Worm (Caenorhabditis elegans) whole organism, young adult: ENCODE measurements around the gene srg-13.

Source experiments
- attf-6 ChIP-seq: fragments of 200-800 bp; sonication (Bioruptor generic); IDR thresholded peaks from 2 replicates; pipeline ENCODE4 v1.3.6; 2022; ENCODE audit warnings: missing genetic modification reagents, missing genetic modification characterization, missing compliant biosample characterization
- him-1 ChIP-seq: sonication (generic microtip); optimal IDR thresholded peaks from 2 replicates; lab custom pipeline; 2016; ENCODE audit warnings: missing genotype, missing genetic modification reagents, missing genetic modification characterization, missing compliant biosample characterization
- mes-4 ChIP-seq: sonication (generic microtip); optimal IDR thresholded peaks from 2 replicates; lab custom pipeline; 2016; ENCODE audit warnings: missing genotype, missing genetic modification characterization, missing compliant biosample characterization
- mxl-1 ChIP-seq: sonication (generic microtip); optimal IDR thresholded peaks from 2 replicates; lab custom pipeline; 2016; ENCODE audit warnings: missing genetic modification characterization, missing compliant biosample characterization
- nhr-90 ChIP-seq: sonication (generic microtip); optimal IDR thresholded peaks from 2 replicates; lab custom pipeline; 2016; ENCODE audit warnings: missing genotype, mild to moderate bottlenecking, missing genetic modification characterization, missing compliant biosample characterization
- rcor-1 ChIP-seq: fragments of 200-800 bp; sonication (Bioruptor generic); IDR thresholded peaks from 2 replicates; pipeline ENCODE4 v1.3.6; 2022; ENCODE audit warnings: missing genetic modification reagents, missing genetic modification characterization, missing compliant biosample characterization
- rpc-1 ChIP-seq, 2 experiments: fragments of 150-350 bp in 1 of 2; sonication (generic microtip) in 1 of 2; optimal IDR thresholded peaks; 2 replicates each; lab custom pipeline; 2014 to 2018; ENCODE audit warnings: missing biosample characterization in 1 of 2, missing genetic modification characterization in 1 of 2, missing genetic modification reagents in 1 of 2, missing genotype in 1 of 2
- snpc-4 ChIP-seq, 5 experiments: fragments of 150-350 bp in 1 of 5; sonication (generic microtip) in 4 of 5; optimal IDR thresholded peaks; 2 replicates each; lab custom pipeline; 2014 to 2018; ENCODE audit warnings: missing genetic modification characterization in 5 of 5, missing biosample characterization in 3 of 5, antibody characterized with exemption in 2 of 5, mild to moderate bottlenecking in 2 of 5, missing compliant biosample characterization in 2 of 5, missing genotype in 2 of 5, moderate library complexity in 2 of 5, missing genetic modification reagents in 1 of 5
- unc-62 ChIP-seq: fragments of 150-350 bp; optimal IDR thresholded peaks from 2 replicates; lab custom pipeline; 2014; ENCODE audit warnings: missing biosample characterization, missing genetic modification reagents, missing genetic modification characterization
- xnd-1 ChIP-seq: sonication (generic microtip); optimal IDR thresholded peaks from 2 replicates; lab custom pipeline; 2016; ENCODE audit warnings: missing genotype, missing genetic modification reagents, missing genetic modification characterization, missing compliant biosample characterization
- ztf-22 ChIP-seq: fragments of 200-800 bp; sonication (Bioruptor generic); optimal IDR thresholded peaks from 2 replicates; lab custom pipeline; 2018; ENCODE audit warnings: mild to moderate bottlenecking, missing genetic modification characterization, moderate library complexity, missing compliant biosample characterization

ce11 chrIII:4643262-4643661 is 28.8 kb upstream of the srg-13 start, which contains the start of gene pfas-1:
- TF ChIP-seq ztf-22 (no peak), xnd-1 (tag; lab: Kevin White, UChicago) (no peak), snpc-4 (GFP tag; optimal IDR thresholded peaks at IDR 0.05; lab: Kevin White, UChicago) (no peak), snpc-4 (tag; optimal IDR thresholded peaks at IDR 0.05; lab: Kevin White, UChicago) (no peak), mes-4 (no peak), him-1 (tag; lab: Kevin White, UChicago) (no peak), nhr-90 (tag; lab: Kevin White, UChicago) (no peak), mxl-1 (tag; lab: Kevin White, UChicago) (no peak), attf-6 (no peak), rpc-1 (optimal IDR thresholded peaks at IDR 0.05; lab: Kevin White, UChicago) (no peak), rpc-1 (tag; optimal IDR thresholded peaks at IDR 0.05; lab: Kevin White, UChicago) (no peak), rcor-1 (GFP tag; lab: Robert Waterston, UW) (no peak), unc-62 (GFP tag; lab: Kevin White, UChicago) (no peak)
